Fruit fly (Drosophila melanogaster) whole organism, embryonic: ENCODE data around the gene dia.

Source experiments
- Aef1 ChIP-seq: fragments of 200-800 bp; sonication (Bioruptor generic); IDR thresholded peaks from 3 replicates; pipeline ENCODE4 v1.3.6; 2022; ENCODE audit warnings: missing biosample characterization, missing genetic modification characterization
- B-H1 ChIP-seq: fragments of 200-800 bp; sonication (Bioruptor generic); IDR thresholded peaks from 3 replicates; pipeline ENCODE4 v1.3.6; 2022; ENCODE audit warnings: missing biosample characterization, missing genetic modification characterization
- BEAF-32 ChIP-seq: fragments of 200-800 bp; sonication (Bioruptor generic); optimal IDR thresholded peaks from 3 replicates; lab custom pipeline; 2017; ENCODE audit warnings: missing biosample characterization, missing genetic modification characterization, mild to moderate bottlenecking, moderate library complexity, missing genetic modification reagents
- BtbVII ChIP-seq: fragments of 200-800 bp; sonication (Bioruptor generic); optimal IDR thresholded peaks from 3 replicates; lab custom pipeline; 2017; ENCODE audit warnings: missing biosample characterization, mild to moderate bottlenecking, missing genetic modification characterization
- CG1024 ChIP-seq: fragments of 200-800 bp; sonication (Bioruptor generic); IDR thresholded peaks from 2 replicates; pipeline ENCODE4 v1.3.6; 2022; ENCODE audit warnings: missing biosample characterization, missing genetic modification characterization
- CG10431 ChIP-seq: fragments of 200-800 bp; sonication (Bioruptor generic); optimal IDR thresholded peaks from 3 replicates; lab custom pipeline; 2018; ENCODE audit warnings: missing biosample characterization, mild to moderate bottlenecking, missing genetic modification characterization
- CG11247 ChIP-seq: fragments of 200-800 bp; sonication (Bioruptor generic); IDR thresholded peaks from 2 replicates; pipeline ENCODE4 v1.3.6; 2022; ENCODE audit warnings: missing biosample characterization, missing genetic modification characterization
- CG11560 ChIP-seq: fragments of 200-800 bp; sonication (Bioruptor generic); IDR thresholded peaks from 3 replicates; pipeline ENCODE4 v1.3.6; 2022; ENCODE audit warnings: missing biosample characterization, missing genetic modification characterization
- CG11696 ChIP-seq: fragments of 200-800 bp; sonication (Bioruptor generic); IDR thresholded peaks from 2 replicates; pipeline ENCODE4 v1.3.6; 2022; ENCODE audit warnings: missing biosample characterization, missing genetic modification characterization
- CG13424 ChIP-seq: fragments of 200-800 bp; sonication (Bioruptor generic); optimal IDR thresholded peaks from 2 replicates; lab custom pipeline; 2019; ENCODE audit warnings: missing biosample characterization, mild to moderate bottlenecking, missing genetic modification characterization, moderate library complexity
- CG13624 ChIP-seq: fragments of 200-800 bp; sonication (Bioruptor generic); optimal IDR thresholded peaks from 2 replicates; lab custom pipeline; 2016; ENCODE audit warnings: missing biosample characterization, missing genetic modification characterization
- CG14441 ChIP-seq: fragments of 200-800 bp; sonication (Bioruptor generic); IDR thresholded peaks from 2 replicates; pipeline ENCODE4 v1.3.6; 2022; ENCODE audit warnings: missing biosample characterization, missing genetic modification characterization
- CG17359 ChIP-seq: fragments of 200-800 bp; sonication (Bioruptor generic); optimal IDR thresholded peaks from 3 replicates; lab custom pipeline; 2018; ENCODE audit warnings: missing biosample characterization, mild to moderate bottlenecking, missing genetic modification characterization, moderate library complexity
- CG17361 ChIP-seq: fragments of 200-800 bp; sonication (Bioruptor generic); IDR thresholded peaks from 3 replicates; pipeline ENCODE4 v1.3.6; 2022; ENCODE audit warnings: missing biosample characterization, missing genetic modification characterization
- CG17912 ChIP-seq: fragments of 200-800 bp; sonication (Bioruptor generic); optimal IDR thresholded peaks from 2 replicates; lab custom pipeline; 2018; ENCODE audit warnings: missing biosample characterization, mild to moderate bottlenecking, missing genetic modification characterization
- CG1792 ChIP-seq: fragments of 200-800 bp; sonication (Bioruptor generic); optimal IDR thresholded peaks from 2 replicates; lab custom pipeline; 2016; ENCODE audit warnings: missing biosample characterization, missing genetic modification characterization
- CG3065 ChIP-seq: fragments of 200-800 bp; sonication (Bioruptor generic); optimal IDR thresholded peaks from 2 replicates; lab custom pipeline; 2016; ENCODE audit warnings: missing biosample characterization, missing genetic modification characterization
- CG33557 ChIP-seq: fragments of 200-800 bp; sonication (Bioruptor generic); optimal IDR thresholded peaks from 2 replicates; lab custom pipeline; 2019; ENCODE audit warnings: missing biosample characterization, mild to moderate bottlenecking, missing genetic modification characterization, moderate library complexity
- CG6765 ChIP-seq: fragments of 200-800 bp; sonication (Bioruptor generic); optimal IDR thresholded peaks from 3 replicates; lab custom pipeline; 2017; ENCODE audit warnings: missing biosample characterization, mild to moderate bottlenecking, missing genetic modification characterization
- CG7839 ChIP-seq: fragments of 200-800 bp; sonication (Bioruptor generic); optimal IDR thresholded peaks from 3 replicates; lab custom pipeline; 2018; ENCODE audit warnings: missing biosample characterization, mild to moderate bottlenecking, missing genetic modification characterization, moderate library complexity
- CG7928 ChIP-seq: fragments of 200-800 bp; sonication (Bioruptor generic); optimal IDR thresholded peaks from 2 replicates; lab custom pipeline; 2017; ENCODE audit warnings: missing biosample characterization, mild to moderate bottlenecking, missing genetic modification characterization
- CG9817 ChIP-seq: fragments of 200-800 bp; sonication (Bioruptor generic); optimal IDR thresholded peaks from 2 replicates; lab custom pipeline; 2018; ENCODE audit warnings: missing biosample characterization, mild to moderate bottlenecking, missing genetic modification characterization, moderate library complexity
- CTCF ChIP-seq: fragments of 200-800 bp; sonication (Bioruptor generic); optimal IDR thresholded peaks from 2 replicates; lab custom pipeline; 2017; ENCODE audit warnings: missing biosample characterization, mild to moderate bottlenecking, missing genetic modification characterization, moderate library complexity
- CrebB ChIP-seq: fragments of 200-800 bp; sonication (Bioruptor generic); optimal IDR thresholded peaks from 3 replicates; lab custom pipeline; 2018; ENCODE audit warnings: missing biosample characterization, mild to moderate bottlenecking, missing genetic modification characterization
- H15 ChIP-seq: fragments of 200-800 bp; sonication (Bioruptor generic); IDR thresholded peaks from 3 replicates; pipeline ENCODE4 v1.3.6; 2022; ENCODE audit warnings: missing biosample characterization, missing genetic modification characterization
- Hmr ChIP-seq: fragments of 200-800 bp; sonication (Bioruptor generic); optimal IDR thresholded peaks from 3 replicates; lab custom pipeline; 2017; ENCODE audit warnings: mild to moderate bottlenecking, missing biosample characterization, missing genetic modification reagents, missing genetic modification characterization
- Lhr ChIP-seq: fragments of 200-800 bp; sonication (Bioruptor generic); optimal IDR thresholded peaks from 3 replicates; lab custom pipeline; 2017; ENCODE audit warnings: mild to moderate bottlenecking, missing biosample characterization, missing genetic modification reagents, missing genetic modification characterization
- Mrtf ChIP-seq: fragments of 200-800 bp; sonication (Bioruptor generic); IDR thresholded peaks from 3 replicates; pipeline ENCODE4 v1.3.6; 2022; ENCODE audit warnings: missing biosample characterization, missing genetic modification characterization
- Opbp ChIP-seq: fragments of 200-800 bp; sonication (Bioruptor generic); IDR thresholded peaks from 3 replicates; pipeline ENCODE4 v1.3.6; 2022; ENCODE audit warnings: missing biosample characterization, missing genetic modification characterization; ENCODE audit not compliant: partially characterized antibody
- Sox100B ChIP-seq: fragments of 200-800 bp; sonication (Bioruptor generic); optimal IDR thresholded peaks from 3 replicates; lab custom pipeline; 2018; ENCODE audit warnings: missing biosample characterization, mild to moderate bottlenecking, missing genetic modification characterization
- YL-1 ChIP-seq: fragments of 200-800 bp; sonication (Bioruptor generic); optimal IDR thresholded peaks from 3 replicates; lab custom pipeline; 2017; ENCODE audit warnings: missing biosample characterization, mild to moderate bottlenecking, missing genetic modification characterization
- bsh ChIP-seq, 2 experiments: fragments of 200-800 bp; sonication (Bioruptor generic); optimal IDR thresholded peaks; 2 replicates each; lab custom pipeline; 2017 to 2018; ENCODE audit warnings: mild to moderate bottlenecking in 2 of 2, missing biosample characterization in 2 of 2, missing genetic modification characterization in 2 of 2, moderate library complexity in 1 of 2
- cato ChIP-seq: fragments of 200-800 bp; sonication (Bioruptor generic); optimal IDR thresholded peaks from 2 replicates; lab custom pipeline; 2016; ENCODE audit warnings: missing biosample characterization, missing genetic modification characterization, borderline replicate concordance
- chif ChIP-seq, 2 experiments: fragments of 200-800 bp; sonication (Bioruptor generic); optimal IDR thresholded peaks; 3 replicates each; lab custom pipeline; 2016; ENCODE audit warnings: missing biosample characterization in 2 of 2, missing genetic modification characterization in 2 of 2
- da ChIP-seq: fragments of 200-800 bp; sonication (Bioruptor generic); optimal IDR thresholded peaks from 2 replicates; lab custom pipeline; 2016; ENCODE audit warnings: missing biosample characterization, missing genetic modification characterization
- danr ChIP-seq: fragments of 200-800 bp; sonication (Bioruptor generic); IDR thresholded peaks from 2 replicates; pipeline ENCODE4 v1.3.6; 2022; ENCODE audit warnings: missing biosample characterization, missing genetic modification characterization
- dmrt99B ChIP-seq: fragments of 200-800 bp; sonication (Bioruptor generic); optimal IDR thresholded peaks from 2 replicates; lab custom pipeline; 2018; ENCODE audit warnings: missing biosample characterization, mild to moderate bottlenecking, missing genetic modification characterization, moderate library complexity
- dpn ChIP-seq, 2 experiments: fragments of 200-800 bp; sonication (Bioruptor generic); optimal IDR thresholded peaks; 3 replicates each; lab custom pipeline; 2016; ENCODE audit warnings: missing biosample characterization in 2 of 2, missing genetic modification characterization in 2 of 2
- eve ChIP-seq, 2 experiments: fragments of >200 bp; optimal IDR thresholded peaks; 2 replicates each; lab custom pipeline; 2017; ENCODE audit warnings: missing biosample characterization in 2 of 2, missing genetic modification characterization in 2 of 2
- ind ChIP-seq: fragments of 200-800 bp; sonication (Bioruptor generic); optimal IDR thresholded peaks from 3 replicates; lab custom pipeline; 2016; ENCODE audit warnings: missing biosample characterization, missing genetic modification characterization
- jigr1 ChIP-seq: fragments of 200-800 bp; sonication (Bioruptor generic); IDR thresholded peaks from 3 replicates; pipeline ENCODE4 v1.3.6; 2022; ENCODE audit warnings: missing biosample characterization, missing genetic modification characterization
- lbe ChIP-seq: fragments of 200-800 bp; sonication (Bioruptor generic); optimal IDR thresholded peaks from 2 replicates; lab custom pipeline; 2016; ENCODE audit warnings: missing biosample characterization, mild to moderate bottlenecking, missing genetic modification characterization
- maf-S ChIP-seq: fragments of 200-800 bp; sonication (Bioruptor generic); optimal IDR thresholded peaks from 2 replicates; lab custom pipeline; 2016; ENCODE audit warnings: missing biosample characterization, missing genetic modification characterization
- nau ChIP-seq: fragments of 200-800 bp; sonication (Bioruptor generic); optimal IDR thresholded peaks from 3 replicates; lab custom pipeline; 2017; ENCODE audit warnings: missing biosample characterization, mild to moderate bottlenecking, missing genetic modification characterization, missing genetic modification reagents
- onecut ChIP-seq: fragments of 200-800 bp; sonication (Bioruptor generic); IDR thresholded peaks from 2 replicates; pipeline ENCODE4 v1.3.6; 2022; ENCODE audit warnings: missing biosample characterization, missing genetic modification characterization
- tap ChIP-seq: fragments of 200-800 bp; optimal IDR thresholded peaks from 3 replicates; lab custom pipeline; 2019; ENCODE audit warnings: missing biosample characterization, mild to moderate bottlenecking, missing genetic modification characterization, moderate library complexity
- tio ChIP-seq: fragments of 200-800 bp; sonication (Bioruptor generic); optimal IDR thresholded peaks from 2 replicates; lab custom pipeline; 2017; ENCODE audit warnings: missing biosample characterization, missing genetic modification characterization, inconsistent platforms
- zf30C ChIP-seq: fragments of 200-800 bp; sonication (Bioruptor generic); optimal IDR thresholded peaks from 3 replicates; lab custom pipeline; 2018; ENCODE audit warnings: missing biosample characterization, mild to moderate bottlenecking, missing genetic modification characterization
- zfh2 ChIP-seq: fragments of 200-800 bp; sonication (Bioruptor generic); optimal IDR thresholded peaks from 2 replicates; lab custom pipeline; 2016; ENCODE audit warnings: missing biosample characterization, missing genetic modification characterization

Gene dia

dm6 chr2L:20799991-20800897 is 42.3 kb downstream of the dia start (continued):
- TF ChIP-seq CG7839 (tag; lab: Kevin White, UChicago) (peak; percentile 85), BtbVII (GFP tag; lab: Kevin White, UChicago) (peak; percentile 85), bsh (GFP tag; optimal IDR thresholded peaks at IDR 0.05; lab: Kevin White, UChicago) (peak; percentile 63 to 72), jigr1 (GFP tag; lab: Robert Waterston, UW) (no peak), tap (tag; lab: Kevin White, UChicago) (peak; percentile 57), CG1024 (GFP tag; lab: Robert Waterston, UW) (no peak), CG17359 (tag; lab: Kevin White, UChicago) (peak; percentile 77), BEAF-32 (GFP tag; lab: Kevin White, UChicago) (no peak), B-H1 (no peak), Mrtf (GFP tag; lab: Robert Waterston, UW) (peak; percentile 69; the same call in 2 of the 3 replicates), CG11696 (GFP tag; lab: Robert Waterston, UW) (no peak), CG33557 (GFP tag; lab: Kevin White, UChicago) (no peak), da (GFP tag; lab: Kevin White, UChicago) (peak; percentile 43), eve (GFP tag; optimal IDR thresholded peaks at IDR 0.05; lab: Kevin White, UChicago) (peak in 1 of 2 experiments; percentile 8), Lhr (no peak), Hmr (GFP tag; lab: Kevin White, UChicago) (peak; percentile 92), dpn (GFP tag; optimal IDR thresholded peaks at IDR 0.05; lab: Kevin White, UChicago) (peak; percentile 74 to 83), CG11247 (GFP tag; lab: Robert Waterston, UW) (peak; percentile 55; the same call in 1 of the 2 replicates), CG9817 (tag; lab: Kevin White, UChicago) (peak; percentile 81), nau (GFP tag; lab: Kevin White, UChicago) (peak; percentile 38), YL-1 (no peak), Sox100B (GFP tag; lab: Kevin White, UChicago) (peak; percentile 1), CG11560 (tag; lab: Robert Waterston, UW) (peak; percentile 61; the same call in 2 of the 3 replicates), tio (GFP tag; lab: Kevin White, UChicago) (peak; percentile 63), onecut (GFP tag; lab: Robert Waterston, UW) (peak; percentile 51), CTCF (GFP tag; lab: Kevin White, UChicago) (no peak), CG17912 (GFP tag; lab: Kevin White, UChicago) (no peak), CG10431 (GFP tag; lab: Kevin White, UChicago) (no peak), CG3065 (GFP tag; lab: Kevin White, UChicago) (no peak), CG14441 (peak; percentile 70), chif (GFP tag; optimal IDR thresholded peaks at IDR 0.05; lab: Kevin White, UChicago) (peak; percentile 65 to 77), zf30C (GFP tag; lab: Kevin White, UChicago) (no peak), danr (GFP tag; lab: Robert Waterston, UW) (0 out of 2 replicates have a peak, but pooled peaks have one; percentile 29), ind (peak; percentile 77), CrebB (tag; lab: Kevin White, UChicago) (peak; percentile 77), Aef1 (GFP tag; lab: Robert Waterston, UW) (peak; percentile 72), CG13624 (GFP tag; lab: Kevin White, UChicago) (peak; percentile 86), CG1792 (GFP tag; lab: Kevin White, UChicago) (peak; percentile 69), H15 (GFP tag; lab: Robert Waterston, UW) (peak; percentile 63; the same call in 2 of the 3 replicates), maf-S (GFP tag; lab: Kevin White, UChicago) (peak; percentile 76), cato (no peak), dmrt99B (tag; lab: Kevin White, UChicago) (peak; percentile 75), CG13424 (peak; percentile 67), Opbp (GFP tag; lab: Robert Waterston, UW) (no peak), zfh2 (GFP tag; lab: Kevin White, UChicago) (peak; percentile 84), CG7928 (GFP tag; lab: Kevin White, UChicago) (peak; percentile 47), CG6765 (peak; percentile 54), lbe (peak; percentile 96), CG17361 (GFP tag; lab: Robert Waterston, UW) (peak; percentile 60; the same call in 2 of the 3 replicates)
